Worm (Caenorhabditis elegans): Measurements from ENCODE around the gene vps-50.

DNA sequence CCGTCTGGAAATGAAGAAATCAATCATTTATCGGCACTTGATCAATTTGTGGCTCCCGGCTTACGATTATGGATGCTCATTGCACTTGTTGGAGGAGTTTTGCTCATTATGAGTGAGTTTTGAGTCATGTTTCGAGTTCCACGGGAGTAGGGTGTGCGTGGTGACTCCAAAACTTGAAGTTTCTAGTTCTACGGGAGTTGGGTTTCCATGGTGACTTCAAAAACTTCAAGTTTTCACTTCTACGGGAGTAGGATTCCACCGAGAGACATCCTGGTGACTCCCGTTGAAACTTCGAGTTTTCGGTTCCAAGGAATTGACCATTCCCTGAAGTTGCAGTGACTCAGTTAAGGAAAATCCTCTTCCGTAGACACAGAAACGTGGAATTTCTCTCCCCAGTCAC is 12.2 kb upstream of the vps-50 start:
- no peak for TF ChIP-seq unc-62 (GFP tag; optimal IDR thresholded peaks at IDR 0.05)
- TF ChIP-seq lin-39 (tag; optimal IDR thresholded peaks at IDR 0.05) = no peak
- TF ChIP-seq mbf-1 (tag; optimal IDR thresholded peaks at IDR 0.05) = no peak
- TF ChIP-seq nhr-77 (tag; optimal IDR thresholded peaks at IDR 0.05) = no peak
- no peak for TF ChIP-seq snpc-4 (tag; optimal IDR thresholded peaks at IDR 0.05)
- no peak for TF ChIP-seq nhr-23 (tag; optimal IDR thresholded peaks at IDR 0.05)
- peak; percentile 20 for TF ChIP-seq F13H6.1 (tag; optimal IDR thresholded peaks at IDR 0.05)
- TF ChIP-seq ceh-82 (tag; optimal IDR thresholded peaks at IDR 0.05) = no peak
- TF ChIP-seq nhr-12 (tag; optimal IDR thresholded peaks at IDR 0.05) = no peak
- no peak for TF ChIP-seq egl-27 (tag; optimal IDR thresholded peaks at IDR 0.05)
- TF ChIP-seq R02D3.7 (tag; optimal IDR thresholded peaks at IDR 0.05) = no peak
- TF ChIP-seq ceh-16 (tag; optimal IDR thresholded peaks at IDR 0.05) = no peak
- no peak for TF ChIP-seq fos-1 (tag; optimal IDR thresholded peaks at IDR 0.05)
- TF ChIP-seq lin-13 (GFP tag; optimal IDR thresholded peaks at IDR 0.05) = no peak

Measured in whole organism, L2 larva.